Fruit fly (Drosophila melanogaster) whole organism, wandering third instar larva: ENCODE results near the gene Rab1.

Experiments
- CG9705 ChIP-seq: fragments of 200-800 bp; sonication (Bioruptor generic); optimal IDR thresholded peaks from 2 replicates; lab custom pipeline; 2018; ENCODE audit warnings: missing biosample characterization, mild to moderate bottlenecking, missing genetic modification characterization
- CrebA ChIP-seq: fragments of 200-800 bp; sonication (Bioruptor generic); optimal IDR thresholded peaks from 2 replicates; lab custom pipeline; 2016; ENCODE audit warnings: missing biosample characterization, mild to moderate bottlenecking, missing genetic modification characterization, borderline replicate concordance
- Dfd ChIP-seq: fragments of >200 bp; optimal IDR thresholded peaks from 2 replicates; lab custom pipeline; 2017; ENCODE audit warnings: missing biosample characterization, missing genetic modification characterization
- Dif ChIP-seq: fragments of 200-275, 200-300 bp; sonication (Bioruptor generic); optimal IDR thresholded peaks from 2 replicates; lab custom pipeline; 2018; ENCODE audit warnings: missing biosample characterization, missing genetic modification characterization; ENCODE audit not compliant: partially characterized antibody
- GATAd ChIP-seq: sonication (Bioruptor generic); optimal IDR thresholded peaks from 2 replicates; lab custom pipeline; 2016; ENCODE audit warnings: missing biosample characterization, missing genetic modification characterization
- HLH106 ChIP-seq: fragments of 200-800 bp; optimal IDR thresholded peaks from 3 replicates; lab custom pipeline; 2019; ENCODE audit warnings: missing biosample characterization, mild to moderate bottlenecking, missing genetic modification characterization, moderate library complexity
- Hnf4 ChIP-seq: fragments of 200-800 bp; sonication (Bioruptor generic); optimal IDR thresholded peaks from 2 replicates; lab custom pipeline; 2016; ENCODE audit warnings: missing biosample characterization, mild to moderate bottlenecking, missing genetic modification characterization
- Hr78 ChIP-seq: fragments of >200 bp; optimal IDR thresholded peaks from 2 replicates; lab custom pipeline; 2017; ENCODE audit warnings: missing biosample characterization, missing genetic modification characterization
- Mio ChIP-seq: sonication (Bioruptor generic); optimal IDR thresholded peaks from 2 replicates; lab custom pipeline; 2016; ENCODE audit warnings: missing biosample characterization, missing genetic modification characterization
- Myc ChIP-seq: fragments of >200 bp; optimal IDR thresholded peaks from 2 replicates; lab custom pipeline; 2017
- N ChIP-seq: fragments of >200 bp; optimal IDR thresholded peaks from 2 replicates; lab custom pipeline; 2018; ENCODE audit warnings: missing biosample characterization, missing external identifiers, missing genetic modification characterization
- Rel ChIP-seq, 2 experiments: fragments of 200-800 bp; sonication (Bioruptor generic) in 1 of 2; optimal IDR thresholded peaks; 2 replicates in 1 of 2; 3 replicates in 1 of 2; lab custom pipeline; 2016 to 2019; ENCODE audit warnings: mild to moderate bottlenecking in 2 of 2, missing biosample characterization in 2 of 2, missing genetic modification characterization in 2 of 2, moderate library complexity in 1 of 2
- Sp1 ChIP-seq: fragments of 200-800 bp; sonication (Bioruptor generic); optimal IDR thresholded peaks from 3 replicates; lab custom pipeline; 2019; ENCODE audit warnings: missing biosample characterization, mild to moderate bottlenecking, missing genetic modification characterization, moderate library complexity
- Vsx2 ChIP-seq: fragments of 200-300, 225-300 bp; sonication (Bioruptor generic); optimal IDR thresholded peaks from 2 replicates; lab custom pipeline; 2018; ENCODE audit warnings: missing biosample characterization, missing genetic modification characterization; ENCODE audit not compliant: partially characterized antibody
- br ChIP-seq: fragments of 200-800 bp; sonication (Bioruptor generic); optimal IDR thresholded peaks from 2 replicates; lab custom pipeline; 2016; ENCODE audit warnings: missing biosample characterization, missing genetic modification characterization
- brk ChIP-seq: fragments of 200-800 bp; sonication (Bioruptor generic); optimal IDR thresholded peaks from 2 replicates; lab custom pipeline; 2016; ENCODE audit warnings: missing biosample characterization, mild to moderate bottlenecking, missing genetic modification characterization
- dl ChIP-seq, 2 experiments: fragments of 175-275, 200-275 bp in 1 of 2; fragments of 200-275 bp in 1 of 2; sonication (Bioruptor generic); optimal IDR thresholded peaks; lab custom pipeline; 2018; ENCODE audit warnings: mild to moderate bottlenecking in 2 of 2, missing biosample characterization in 2 of 2, missing genetic modification characterization in 2 of 2, moderate library complexity in 2 of 2; ENCODE audit not compliant: partially characterized antibody in 2 of 2, insufficient read depth in 1 of 2
- dmrt93B ChIP-seq: fragments of 200-800 bp; sonication (Bioruptor generic); optimal IDR thresholded peaks from 2 replicates; lab custom pipeline; 2018; ENCODE audit warnings: missing biosample characterization, mild to moderate bottlenecking, missing genetic modification characterization
- dsf ChIP-seq: sonication (Bioruptor generic); optimal IDR thresholded peaks from 2 replicates; lab custom pipeline; 2016; ENCODE audit warnings: missing biosample characterization, missing genetic modification characterization, borderline replicate concordance
- ey ChIP-seq: fragments of 200-800 bp; sonication (Bioruptor generic); optimal IDR thresholded peaks from 2 replicates; lab custom pipeline; 2016; ENCODE audit warnings: missing biosample characterization, missing genetic modification characterization
- foxo ChIP-seq, 2 experiments: fragments of 200-800 bp; sonication (Bioruptor generic); optimal IDR thresholded peaks; 2 replicates in 1 of 2; 3 replicates in 1 of 2; lab custom pipeline; 2016 to 2017; ENCODE audit warnings: missing biosample characterization in 2 of 2, missing genetic modification characterization in 2 of 2
- fru ChIP-seq: fragments of 200-800 bp; sonication (Bioruptor generic); optimal IDR thresholded peaks from 3 replicates; lab custom pipeline; 2016; ENCODE audit warnings: missing biosample characterization, mild to moderate bottlenecking, missing genetic modification characterization
- h ChIP-seq: fragments of 200-800 bp; sonication (Bioruptor generic); optimal IDR thresholded peaks from 3 replicates; lab custom pipeline; 2016; ENCODE audit warnings: missing biosample characterization, mild to moderate bottlenecking, missing genetic modification characterization
- jim ChIP-seq: fragments of 175-275, 200-325 bp; sonication (Bioruptor generic); optimal IDR thresholded peaks from 2 replicates; lab custom pipeline; 2016; ENCODE audit warnings: missing biosample characterization, mild to moderate bottlenecking, missing genetic modification characterization
- lola ChIP-seq: fragments of >200 bp; optimal IDR thresholded peaks from 2 replicates; lab custom pipeline; 2017; ENCODE audit warnings: missing biosample characterization, missing genetic modification characterization
- pan ChIP-seq: fragments of >200 bp; optimal IDR thresholded peaks from 2 replicates; lab custom pipeline; 2017
- psq ChIP-seq: fragments of 200-800 bp; sonication (Bioruptor generic); optimal IDR thresholded peaks from 3 replicates; lab custom pipeline; 2017; ENCODE audit warnings: missing biosample characterization, mild to moderate bottlenecking, missing genetic modification characterization, moderate library complexity
- rgr ChIP-seq: fragments of 200-800 bp; sonication (Bioruptor generic); optimal IDR thresholded peaks from 3 replicates; lab custom pipeline; 2016; ENCODE audit warnings: missing biosample characterization, mild to moderate bottlenecking, missing genetic modification characterization
- sage ChIP-seq: fragments of 200-800 bp; sonication (Bioruptor generic); optimal IDR thresholded peaks from 2 replicates; lab custom pipeline; 2016; ENCODE audit warnings: missing biosample characterization, mild to moderate bottlenecking, missing genetic modification characterization
- sv ChIP-seq: fragments of 200-800 bp; sonication (Bioruptor generic); optimal IDR thresholded peaks from 3 replicates; lab custom pipeline; 2016; ENCODE audit warnings: missing biosample characterization, missing genetic modification characterization
- usp ChIP-seq: fragments of >200 bp; optimal IDR thresholded peaks from 2 replicates; lab custom pipeline; 2017; ENCODE audit warnings: missing biosample characterization, missing genetic modification characterization
- woc ChIP-seq: sonication (Bioruptor generic); optimal IDR thresholded peaks from 2 replicates; lab custom pipeline; 2016; ENCODE audit warnings: missing biosample characterization, mild to moderate bottlenecking, missing genetic modification characterization

Gene Rab1

dm6 chr3R:21295695-21296037, 26.8 kb upstream of the Rab1 start:
- TF ChIP-seq Myc (lab: Kevin White, UChicago) (peak; percentile 41), N (no peak), lola (GFP tag; lab: Kevin White, UChicago) (no peak)

- TF ChIP-seq ey (GFP tag; lab: Kevin White, UChicago) (no peak), brk (GFP tag; lab: Kevin White, UChicago) (no peak), CG9705 (GFP tag; lab: Kevin White, UChicago) (no peak), br (GFP tag; lab: Kevin White, UChicago) (no peak), foxo (GFP tag; optimal IDR thresholded peaks at IDR 0.05; lab: Kevin White, UChicago) (no peak), GATAd (GFP tag; lab: Kevin White, UChicago) (no peak), Hr78 (no peak), Myc (lab: Kevin White, UChicago) (no peak), Sp1 (GFP tag; lab: Kevin White, UChicago) (no peak), usp (GFP tag; lab: Kevin White, UChicago) (no peak), psq (GFP tag; lab: Kevin White, UChicago) (no peak), HLH106 (no peak), dmrt93B (no peak), fru (GFP tag; lab: Kevin White, UChicago) (no peak), jim (GFP tag; lab: Kevin White, UChicago) (no peak), Dfd (GFP tag; lab: Kevin White, UChicago) (no peak), Rel (GFP tag; optimal IDR thresholded peaks at IDR 0.05; lab: Kevin White, UChicago) (no peak), Rel (tag; optimal IDR thresholded peaks at IDR 0.05; lab: Kevin White, UChicago) (no peak)
These were observed 26.1 kb upstream of the Rab1 start for dm6 chr3R:21295004-21295403.

- TF ChIP-seq Dfd (GFP tag; lab: Kevin White, UChicago) (no peak), Vsx2 (GFP tag; lab: Kevin White, UChicago) (no peak), sv (GFP tag; lab: Kevin White, UChicago) (no peak), pan (lab: Kevin White, UChicago) (no peak), lola (GFP tag; lab: Kevin White, UChicago) (no peak), rgr (no peak), h (GFP tag; lab: Kevin White, UChicago) (no peak), Myc (lab: Kevin White, UChicago) (no peak), dsf (GFP tag; lab: Kevin White, UChicago) (no peak), ey (GFP tag; lab: Kevin White, UChicago) (no peak), sage (no peak)
These were observed 25.0 kb upstream of the Rab1 start, which contains the start of gene SIFaR for dm6 chr3R:21293833-21294232. SIFaR (minus strand) TSS chr3R:21293998.

- TF ChIP-seq CG9705 (GFP tag; lab: Kevin White, UChicago) (no peak), Rel (GFP tag; optimal IDR thresholded peaks at IDR 0.05; lab: Kevin White, UChicago) (no peak), Rel (tag; optimal IDR thresholded peaks at IDR 0.05; lab: Kevin White, UChicago) (no peak), Hnf4 (GFP tag; lab: Kevin White, UChicago) (no peak), dsf (GFP tag; lab: Kevin White, UChicago) (no peak), pan (lab: Kevin White, UChicago) (no peak), dl (GFP tag; optimal IDR thresholded peaks at IDR 0.05; lab: Kevin White, UChicago; ENCODE audit: insufficient read depth in 1 of 2, partially characterized antibody in 2 of 2) (peak in 1 of 2 experiments; percentile 3), Dif (GFP tag; lab: Kevin White, UChicago) (peak; percentile 31), usp (GFP tag; lab: Kevin White, UChicago) (no peak), Mio (GFP tag; lab: Kevin White, UChicago) (no peak), fru (GFP tag; lab: Kevin White, UChicago) (no peak), woc (no peak), CrebA (GFP tag; lab: Kevin White, UChicago) (no peak), sage (no peak), lola (GFP tag; lab: Kevin White, UChicago) (no peak)
These were observed 20.3 kb upstream of the Rab1 start for dm6 chr3R:21289071-21289613.
